Fruit fly (Drosophila melanogaster): ENCODE data around the gene CG13919.

DNA sequence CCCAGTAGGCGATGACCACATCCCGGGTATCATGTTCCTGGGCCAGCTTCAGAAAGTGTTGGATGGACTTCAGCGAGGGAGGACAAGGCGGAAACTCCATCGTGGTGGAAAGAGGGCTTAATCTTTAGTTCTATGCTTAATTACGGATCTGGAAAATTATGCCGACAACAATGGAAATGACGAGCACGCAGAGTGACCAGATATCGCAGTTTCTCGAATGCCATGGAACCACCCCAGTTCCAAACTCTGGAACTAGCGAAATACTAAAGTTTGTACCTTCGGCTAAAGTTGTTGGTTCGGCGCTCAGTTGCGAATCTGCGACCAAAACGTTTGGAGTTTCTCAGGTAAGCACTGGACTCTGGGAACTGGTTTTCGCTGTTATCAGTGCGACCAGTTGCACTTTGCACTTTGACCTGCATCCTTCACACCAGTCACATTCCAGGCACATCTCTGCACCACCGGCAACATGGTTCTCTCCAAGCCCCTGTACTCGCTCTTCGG is 7.5 kb downstream of the CG13919 start, which contains the start of the genes CG7970 and Vta1:
- TF ChIP-seq CG8478 (optimal IDR thresholded peaks at IDR 0.05): no peak
- TF ChIP-seq CTCF (optimal IDR thresholded peaks at IDR 0.05): peak in 1 of 2 experiments; percentile 22
